Fruit fly (Drosophila melanogaster) whole organism, embryonic: ENCODE data around the gene CG18266.

Experiments used
- CG8478 ChIP-seq: fragments of >200 bp; optimal IDR thresholded peaks from 2 replicates; lab custom pipeline; 2018
- CG8944 ChIP-seq: fragments of 200-800 bp; sonication (Bioruptor generic); optimal IDR thresholded peaks from 3 replicates; lab custom pipeline; 2016; ENCODE audit warnings: missing biosample characterization, missing genetic modification characterization
- Spps ChIP-seq: fragments of 200-800 bp; sonication (Bioruptor generic); optimal IDR thresholded peaks from 2 replicates; lab custom pipeline; 2018; ENCODE audit warnings: missing biosample characterization, mild to moderate bottlenecking, missing genetic modification characterization
- dysf ChIP-seq: fragments of 200-800 bp; sonication (Bioruptor generic); IDR thresholded peaks from 3 replicates; pipeline ENCODE4 v1.3.6; 2022; ENCODE audit warnings: missing biosample characterization, missing genetic modification characterization
- jumu ChIP-seq: fragments of 200-800 bp; sonication (Bioruptor generic); optimal IDR thresholded peaks from 3 replicates; lab custom pipeline; 2016; ENCODE audit warnings: missing biosample characterization, missing genetic modification characterization
- pros ChIP-seq: fragments of 200-800 bp; sonication (Bioruptor generic); optimal IDR thresholded peaks from 3 replicates; lab custom pipeline; 2019; ENCODE audit warnings: missing biosample characterization, mild to moderate bottlenecking, missing genetic modification characterization, moderate library complexity

dm6 chr2L:5550735-5551134 lies 45.9 kb upstream of the CG18266 start, which contains the start of gene CG14014:
- TF ChIP-seq CG8478 (lab: Kevin White, UChicago) (no peak), CG8944 (GFP tag; lab: Kevin White, UChicago) (no peak), pros (GFP tag; lab: Kevin White, UChicago) (no peak), Spps (tag; lab: Kevin White, UChicago) (no peak), jumu (no peak), dysf (no peak)
